Worm (Caenorhabditis elegans) whole organism, L4 larva: Measurements from ENCODE around the gene C06C3.4.

Experiments used
- ama-1 ChIP-seq: fragments of 150-350 bp; optimal IDR thresholded peaks from 2 replicates; lab custom pipeline; 2014; ENCODE audit warnings: inconsistent platforms, mixed read lengths
- arid-1 ChIP-seq: fragments of 200-800 bp; sonication (Bioruptor generic); conservative IDR thresholded peaks from 2 replicates; pipeline ENCODE4 v1.3.6; 2022; ENCODE audit warnings: missing genetic modification reagents, missing genetic modification characterization, missing compliant biosample characterization
- hlh-11 ChIP-seq: fragments of 200-800 bp; sonication (Bioruptor generic); optimal IDR thresholded peaks from 2 replicates; lab custom pipeline; 2018; ENCODE audit warnings: mild to moderate bottlenecking, missing genetic modification characterization, missing compliant biosample characterization
- jun-1 ChIP-seq: fragments of 150-350 bp; optimal IDR thresholded peaks from 2 replicates; lab custom pipeline; 2014; ENCODE audit warnings: missing biosample characterization, missing genetic modification reagents, missing genetic modification characterization

- TF ChIP-seq jun-1 (tag; lab: Kevin White, UChicago) (no peak), arid-1 (GFP tag; lab: Robert Waterston, UW) (no peak), hlh-11 (tag; lab: Kevin White, UChicago) (no peak), ama-1 (lab: Kevin White, UChicago) (no peak)
These were observed 25.3 kb downstream of the C06C3.4 start, which contains the start of the genes Y51B9A.14 and Y51B9A.8 for ce11 chrII:9398370-9398901.
